Worm (Caenorhabditis elegans): ENCODE results near the gene F55C12.2.

F55C12.2 gene

ce11 chrII:5907482-5907881 is 30.9 kb downstream of the F55C12.2 start, which contains the start of gene vps-35 (continued):
- TF ChIP-seq ceh-28 (tag; optimal IDR thresholded peaks at IDR 0.05) (no peak), nhr-237 (tag; optimal IDR thresholded peaks at IDR 0.05) (no peak), madf-9 (GFP tag; conservative IDR thresholded peaks at IDR 0.05) (no peak)

- TF ChIP-seq nhr-28 (tag; optimal IDR thresholded peaks at IDR 0.05) = peak; percentile 80
- TF ChIP-seq pha-4 (GFP tag; IDR thresholded peaks at IDR 0.05) = no peak
- TF ChIP-seq pha-4 (tag; optimal IDR thresholded peaks at IDR 0.05) = peak; percentile 17
- no peak for TF ChIP-seq T20F7.1 (GFP tag; optimal IDR thresholded peaks at IDR 0.05)
- TF ChIP-seq arid-1 (GFP tag; conservative IDR thresholded peaks at IDR 0.05) = no peak
- TF ChIP-seq lsy-2 (tag; optimal IDR thresholded peaks at IDR 0.05) = peak in 1 of 2 experiments; percentile 12
- TF ChIP-seq nhr-42 (GFP tag; IDR thresholded peaks at IDR 0.05) = no peak
- TF ChIP-seq daf-19 (GFP tag; conservative IDR thresholded peaks at IDR 0.05) = no peak
- TF ChIP-seq dmd-9 (GFP tag; IDR thresholded peaks at IDR 0.05) = no peak
- no peak for TF ChIP-seq dmd-8 (GFP tag; IDR thresholded peaks at IDR 0.05)
- TF ChIP-seq mep-1 (tag; optimal IDR thresholded peaks at IDR 0.05) = no peak
- TF ChIP-seq zfp-3 (GFP tag; conservative IDR thresholded peaks at IDR 0.05) = no peak
- TF ChIP-seq unc-130 (GFP tag; optimal IDR thresholded peaks at IDR 0.05) = no peak
- TF ChIP-seq fos-1 (tag; optimal IDR thresholded peaks at IDR 0.05) = no peak
- no peak for TF ChIP-seq D1046.2 (GFP tag; IDR thresholded peaks at IDR 0.05)
- peak; percentile 30; the same call in 1 of the 2 replicates for TF ChIP-seq lin-38 (GFP tag; IDR thresholded peaks at IDR 0.05)
- no peak for TF ChIP-seq daf-16 (GFP tag; optimal IDR thresholded peaks at IDR 0.05)
- peak; percentile 84 for TF ChIP-seq daf-16 (tag; optimal IDR thresholded peaks at IDR 0.05)
- TF ChIP-seq fkh-10 (GFP tag; optimal IDR thresholded peaks at IDR 0.05) = no peak
Observed at ce11 chrII:5911274-5911673, 34.7 kb downstream of the F55C12.2 start, which contains the start of gene cgt-3. TSS of gene cgt-3 (plus strand) at chrII:5911324.

ce11 chrII:5911939-5912523 is 35.4 kb downstream of the F55C12.2 start:
- TF ChIP-seq hif-1 (tag; optimal IDR thresholded peaks at IDR 0.05) (peak in 1 of 2 experiments; percentile 6), set-16 (GFP tag; IDR thresholded peaks at IDR 0.05) (no peak), dve-1 (tag; optimal IDR thresholded peaks at IDR 0.05; ENCODE audit: insufficient read depth) (peak; percentile 88), tra-1 (GFP tag; IDR thresholded peaks at IDR 0.05) (0 out of 2 replicates have a peak, but pooled peaks have one; percentile 55), nhr-48 (tag; optimal IDR thresholded peaks at IDR 0.05) (peak; percentile 36), pqm-1 (tag; optimal IDR thresholded peaks at IDR 0.05) (peak; percentile 89), dmd-6 (GFP tag; IDR thresholded peaks at IDR 0.05) (peak; percentile 90), nhr-28 (tag; optimal IDR thresholded peaks at IDR 0.05) (peak; percentile 93), unc-62 (GFP tag; optimal IDR thresholded peaks at IDR 0.05 in 1 of 2) (peak in 1 of 2 experiments; percentile 86), unc-62 (tag; optimal IDR thresholded peaks at IDR 0.05) (no peak), aha-1 (tag) (peak; percentile 83), mes-2 (tag; optimal IDR thresholded peaks at IDR 0.05; ENCODE audit: poor library complexity, severe bottlenecking) (peak; percentile 29), vab-7 (GFP tag; IDR thresholded peaks at IDR 0.05) (no peak), mdl-1 (tag; optimal IDR thresholded peaks at IDR 0.05) (peak in 1 of 2 experiments; percentile 46), ZK337.2 (GFP tag; IDR thresholded peaks at IDR 0.05) (no peak), lsy-2 (tag; optimal IDR thresholded peaks at IDR 0.05) (peak in 1 of 2 experiments; percentile 45), nhr-77 (tag; optimal IDR thresholded peaks at IDR 0.05) (peak; percentile 78), nhr-6 (tag; optimal IDR thresholded peaks at IDR 0.05) (peak; percentile 47), T20F7.1 (GFP tag; optimal IDR thresholded peaks at IDR 0.05) (peak; percentile 56), fos-1 (tag; optimal IDR thresholded peaks at IDR 0.05) (no peak), lin-13 (GFP tag; optimal IDR thresholded peaks at IDR 0.05) (peak; percentile 14), hlh-11 (tag; optimal IDR thresholded peaks at IDR 0.05) (peak; percentile 85), lin-39 (tag; optimal IDR thresholded peaks at IDR 0.05) (no peak), mxl-3 (GFP tag; optimal IDR thresholded peaks at IDR 0.05) (peak; percentile 64), lin-1 (GFP tag; IDR thresholded peaks at IDR 0.05) (peak; percentile 34; the same call in 1 of the 2 replicates), daf-16 (GFP tag; optimal IDR thresholded peaks at IDR 0.05) (peak in 1 of 2 experiments; percentile 16), daf-16 (tag; optimal IDR thresholded peaks at IDR 0.05) (peak; percentile 92), hlh-30 (tag; optimal IDR thresholded peaks at IDR 0.05; ENCODE audit: insufficient read depth) (peak; percentile 18)
